Worm (Caenorhabditis elegans): Measurements from ENCODE around the gene Y75B8A.8.

DNA sequence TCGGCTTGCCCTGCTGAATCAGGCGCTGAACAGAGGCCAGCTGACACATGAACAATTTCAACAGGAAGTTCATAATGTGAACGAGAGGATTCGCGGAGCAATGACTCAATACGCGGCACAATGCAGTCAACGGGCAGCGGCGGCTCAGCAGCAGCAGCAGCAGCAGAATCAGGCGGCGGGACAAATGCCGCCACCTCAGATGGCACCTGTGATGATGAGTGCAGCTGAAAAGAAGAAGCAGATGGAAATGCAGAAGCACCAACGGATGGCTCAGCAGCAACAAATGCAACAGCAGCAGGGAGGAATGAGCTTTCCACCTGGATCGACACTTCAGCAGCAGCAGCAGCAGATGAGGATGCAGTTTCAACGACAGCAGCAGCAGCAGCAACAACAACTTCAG, 4.7 kb downstream of the Y75B8A.8 start:
- TF ChIP-seq Y53G8AR.9 (GFP tag; conservative IDR thresholded peaks at IDR 0.05), result no peak
- no peak for TF ChIP-seq hmg-1.2 (GFP tag; IDR thresholded peaks at IDR 0.05)

Data from whole organism, young adult.